Worm (Caenorhabditis elegans) whole organism, L2 larva: ENCODE results near the gene pap-2.
A peak's percentile ranks its signal among the peaks of the same experiment; 100 is the strongest.

Experiments
- C34F6.9 ChIP-seq: fragments of 150-350 bp; optimal IDR thresholded peaks from 2 replicates; lab custom pipeline; 2014; ENCODE audit warnings: missing biosample characterization, missing genetic modification characterization
- F13H6.1 ChIP-seq: sonication (generic microtip); optimal IDR thresholded peaks from 2 replicates; lab custom pipeline; 2016; ENCODE audit warnings: missing genetic modification characterization, missing compliant biosample characterization
- R02D3.7 ChIP-seq: fragments of 150-350 bp; optimal IDR thresholded peaks from 2 replicates; lab custom pipeline; 2014; ENCODE audit warnings: missing biosample characterization, missing genetic modification characterization
- Y55F3AM.14 ChIP-seq: fragments of 200-800 bp; sonication (Bioruptor generic); optimal IDR thresholded peaks from 2 replicates; lab custom pipeline; 2018; ENCODE audit warnings: mild to moderate bottlenecking, missing genetic modification characterization, missing compliant biosample characterization
- ZK546.5 ChIP-seq: sonication (generic microtip); optimal IDR thresholded peaks from 2 replicates; lab custom pipeline; 2017; ENCODE audit warnings: missing biosample characterization, missing genetic modification characterization
- alr-1 ChIP-seq: fragments of 150-350 bp; optimal IDR thresholded peaks from 2 replicates; lab custom pipeline; 2014; ENCODE audit warnings: missing biosample characterization, missing genetic modification characterization
- aly-2 ChIP-seq: fragments of 150-350 bp; optimal IDR thresholded peaks from 2 replicates; lab custom pipeline; 2014; ENCODE audit warnings: missing biosample characterization, missing genetic modification characterization
- blmp-1 ChIP-seq: sonication (generic microtip); optimal IDR thresholded peaks from 2 replicates; lab custom pipeline; 2017; ENCODE audit warnings: missing genetic modification characterization, mild to moderate bottlenecking, missing compliant biosample characterization, antibody characterized with exemption, moderate library complexity; ENCODE audit not compliant: insufficient read depth
- ceh-16 ChIP-seq: fragments of 150-350 bp; optimal IDR thresholded peaks from 2 replicates; lab custom pipeline; 2014; ENCODE audit warnings: missing biosample characterization, missing genetic modification characterization
- ceh-82 ChIP-seq: fragments of 150-350 bp; optimal IDR thresholded peaks from 2 replicates; lab custom pipeline; 2014; ENCODE audit warnings: missing biosample characterization, missing genetic modification characterization
- crh-2 ChIP-seq: sonication (generic microtip); optimal IDR thresholded peaks from 2 replicates; lab custom pipeline; 2017; ENCODE audit warnings: missing biosample characterization, missing genetic modification characterization
- dmd-4 ChIP-seq: sonication (generic microtip); optimal IDR thresholded peaks from 2 replicates; lab custom pipeline; 2017; ENCODE audit warnings: missing biosample characterization, missing genetic modification characterization
- egl-27 ChIP-seq: sonication (generic microtip); optimal IDR thresholded peaks from 3 replicates; lab custom pipeline; 2017; ENCODE audit warnings: missing biosample characterization, missing genetic modification reagents, missing genetic modification characterization
- elt-1 ChIP-seq: fragments of 150-350 bp; optimal IDR thresholded peaks from 2 replicates; lab custom pipeline; 2014; ENCODE audit warnings: missing biosample characterization, missing genetic modification characterization
- elt-3 ChIP-seq: sonication (generic microtip); optimal IDR thresholded peaks from 2 replicates; lab custom pipeline; 2017; ENCODE audit warnings: missing biosample characterization, missing genetic modification characterization
- fos-1 ChIP-seq: fragments of 150-350 bp; optimal IDR thresholded peaks from 2 replicates; lab custom pipeline; 2014; ENCODE audit warnings: missing biosample characterization, missing genetic modification characterization
- gmeb-1 ChIP-seq: fragments of 150-350 bp; optimal IDR thresholded peaks from 2 replicates; lab custom pipeline; 2014; ENCODE audit warnings: missing biosample characterization, missing genetic modification characterization
- lin-13 ChIP-seq: fragments of 150-350 bp; optimal IDR thresholded peaks from 2 replicates; lab custom pipeline; 2014; ENCODE audit warnings: missing biosample characterization, missing genetic modification reagents, missing genetic modification characterization
- lin-39 ChIP-seq: fragments of 150-350 bp; optimal IDR thresholded peaks from 2 replicates; lab custom pipeline; 2014; ENCODE audit warnings: missing biosample characterization, missing genetic modification reagents, missing genetic modification characterization
- lsy-2 ChIP-seq, 2 experiments: fragments of 150-350 bp in 1 of 2; sonication (generic microtip) in 1 of 2; optimal IDR thresholded peaks; 2 replicates each; lab custom pipeline; 2014 to 2017; ENCODE audit warnings: missing biosample characterization in 2 of 2, missing genetic modification characterization in 2 of 2
- mab-5 ChIP-seq: fragments of 150-350 bp; optimal IDR thresholded peaks from 2 replicates; lab custom pipeline; 2014; ENCODE audit warnings: missing biosample characterization, missing genetic modification characterization
- mbf-1 ChIP-seq: sonication (generic microtip); optimal IDR thresholded peaks from 2 replicates; lab custom pipeline; 2017; ENCODE audit warnings: missing biosample characterization, missing genetic modification characterization
- mdl-1 ChIP-seq, 2 experiments: fragments of 150-350 bp in 1 of 2; sonication (generic microtip) in 1 of 2; optimal IDR thresholded peaks; 2 replicates each; lab custom pipeline; 2017; ENCODE audit warnings: missing biosample characterization in 2 of 2, missing genetic modification characterization in 2 of 2
- nhr-12 ChIP-seq: fragments of 150-350 bp; optimal IDR thresholded peaks from 2 replicates; lab custom pipeline; 2014; ENCODE audit warnings: missing biosample characterization, missing genetic modification characterization
- nhr-129 ChIP-seq: fragments of 150-350 bp; optimal IDR thresholded peaks from 2 replicates; lab custom pipeline; 2014; ENCODE audit warnings: missing biosample characterization, missing genetic modification characterization
- nhr-21 ChIP-seq: fragments of 150-350 bp; optimal IDR thresholded peaks from 2 replicates; lab custom pipeline; 2014; ENCODE audit warnings: missing biosample characterization, missing genetic modification characterization
- nhr-23 ChIP-seq: fragments of 150-350 bp; optimal IDR thresholded peaks from 2 replicates; lab custom pipeline; 2014; ENCODE audit warnings: missing biosample characterization, missing genetic modification reagents, missing genetic modification characterization
- nhr-25 ChIP-seq: fragments of 150-350 bp; sonication (generic microtip); optimal IDR thresholded peaks from 3 replicates; lab custom pipeline; 2014; ENCODE audit warnings: missing biosample characterization, missing genetic modification characterization
- nhr-6 ChIP-seq: fragments of 150-350 bp; optimal IDR thresholded peaks from 2 replicates; lab custom pipeline; 2014; ENCODE audit warnings: missing biosample characterization, missing genetic modification characterization
- nhr-77 ChIP-seq: fragments of 150-350 bp; optimal IDR thresholded peaks from 2 replicates; lab custom pipeline; 2014; ENCODE audit warnings: missing biosample characterization, missing genetic modification characterization
- peb-1 ChIP-seq: fragments of 150-350 bp; optimal IDR thresholded peaks from 2 replicates; lab custom pipeline; 2014; ENCODE audit warnings: missing biosample characterization, missing genetic modification characterization
- sem-4 ChIP-seq: fragments of 150-350 bp; optimal IDR thresholded peaks from 2 replicates; lab custom pipeline; 2014; ENCODE audit warnings: missing biosample characterization, missing genetic modification reagents, missing genetic modification characterization
- skn-1 ChIP-seq: sonication (generic microtip); optimal IDR thresholded peaks from 2 replicates; lab custom pipeline; 2017; ENCODE audit warnings: missing biosample characterization, missing genetic modification characterization
- sma-3 ChIP-seq: sonication (generic microtip); optimal IDR thresholded peaks from 2 replicates; lab custom pipeline; 2016; ENCODE audit warnings: missing genetic modification reagents, missing genetic modification characterization, missing compliant biosample characterization
- sma-9 ChIP-seq, 2 experiments: fragments of 150-350 bp in 1 of 2; sonication (generic microtip) in 1 of 2; optimal IDR thresholded peaks; 2 replicates each; lab custom pipeline; 2014 to 2016; ENCODE audit warnings: missing genetic modification characterization in 2 of 2, mild to moderate bottlenecking in 1 of 2, missing biosample characterization in 1 of 2, missing compliant biosample characterization in 1 of 2, missing genetic modification reagents in 1 of 2, moderate library complexity in 1 of 2
- unc-39 ChIP-seq: fragments of 150-350 bp; optimal IDR thresholded peaks from 2 replicates; lab custom pipeline; 2014; ENCODE audit warnings: missing biosample characterization, missing genetic modification characterization
- unc-55 ChIP-seq: fragments of 150-350 bp; sonication (generic microtip); optimal IDR thresholded peaks from 3 replicates; lab custom pipeline; 2014; ENCODE audit warnings: missing biosample characterization, missing genetic modification reagents, missing genetic modification characterization
- unc-62 ChIP-seq: fragments of 150-350 bp; optimal IDR thresholded peaks from 2 replicates; lab custom pipeline; 2014; ENCODE audit warnings: missing biosample characterization, missing genetic modification reagents, missing genetic modification characterization
- zag-1 ChIP-seq: fragments of 150-350 bp; optimal IDR thresholded peaks from 2 replicates; lab custom pipeline; 2014; ENCODE audit warnings: missing biosample characterization, missing genetic modification characterization
- ztf-11 ChIP-seq: sonication (generic microtip); optimal IDR thresholded peaks from 2 replicates; lab custom pipeline; 2017; ENCODE audit warnings: missing biosample characterization, missing genetic modification characterization
- ztf-4 ChIP-seq: fragments of 150-350 bp; optimal IDR thresholded peaks from 2 replicates; lab custom pipeline; 2014; ENCODE audit warnings: missing biosample characterization, missing genetic modification characterization

pap-2 gene

ce11 chrII:9651700-9652099 lies 42.5 kb upstream of the pap-2 start, which contains the start of gene ZK1307.4:
Gene ZK1307.4, minus strand, starts transcription at chrII:9651800.
- TF ChIP-seq dmd-4 (tag; lab: Kevin White, UChicago) (no peak), gmeb-1 (tag; lab: Kevin White, UChicago) (no peak), nhr-12 (tag; lab: Kevin White, UChicago) (no peak), mab-5 (no peak), ceh-16 (tag; lab: Kevin White, UChicago) (no peak), lsy-2 (tag; optimal IDR thresholded peaks at IDR 0.05; lab: Kevin White, UChicago) (no peak), nhr-77 (no peak)

- TF ChIP-seq fos-1 (tag; lab: Kevin White, UChicago) (no peak), nhr-6 (tag; lab: Kevin White, UChicago) (no peak), dmd-4 (tag; lab: Kevin White, UChicago) (no peak), elt-1 (tag; lab: Kevin White, UChicago) (no peak), nhr-129 (tag; lab: Kevin White, UChicago) (no peak), ZK546.5 (tag; lab: Kevin White, UChicago) (no peak), ztf-11 (no peak), mbf-1 (no peak), sma-9 (GFP tag; optimal IDR thresholded peaks at IDR 0.05; lab: Kevin White, UChicago) (no peak), sma-9 (tag; optimal IDR thresholded peaks at IDR 0.05; lab: Kevin White, UChicago) (no peak), F13H6.1 (no peak), nhr-25 (tag; lab: Kevin White, UChicago) (no peak), nhr-77 (no peak), unc-39 (tag; lab: Kevin White, UChicago) (no peak), nhr-12 (tag; lab: Kevin White, UChicago) (no peak), nhr-23 (no peak), mdl-1 (tag; optimal IDR thresholded peaks at IDR 0.05; lab: Kevin White, UChicago) (no peak), blmp-1 (tag; lab: Kevin White, UChicago) (no peak), R02D3.7 (tag; lab: Kevin White, UChicago) (no peak), sma-3 (GFP tag; lab: Kevin White, UChicago) (no peak), unc-62 (GFP tag; lab: Kevin White, UChicago) (no peak)
Measured at ce11 chrII:9649191-9649590, 40.0 kb upstream of the pap-2 start, which contains the start of gene ZK1307.9. Gene ZK1307.9, plus strand, starts transcription at chrII:9649491.

- TF ChIP-seq gmeb-1 (tag; lab: Kevin White, UChicago) (no peak), skn-1 (no peak), peb-1 (no peak), mab-5 (no peak), lin-39 (tag; lab: Kevin White, UChicago) (no peak), Y55F3AM.14 (GFP tag; lab: Kevin White, UChicago) (no peak), ztf-4 (tag; lab: Kevin White, UChicago) (no peak), ZK546.5 (tag; lab: Kevin White, UChicago) (no peak), nhr-77 (no peak), mbf-1 (no peak), nhr-12 (tag; lab: Kevin White, UChicago) (no peak), nhr-25 (tag; lab: Kevin White, UChicago) (no peak), elt-1 (tag; lab: Kevin White, UChicago) (no peak), aly-2 (no peak), ztf-11 (no peak), alr-1 (tag; lab: Kevin White, UChicago) (no peak), egl-27 (tag; lab: Kevin White, UChicago) (no peak), nhr-6 (tag; lab: Kevin White, UChicago) (no peak), sem-4 (tag; lab: Kevin White, UChicago) (no peak), sma-9 (GFP tag; optimal IDR thresholded peaks at IDR 0.05; lab: Kevin White, UChicago) (peak; percentile 32), sma-9 (tag; optimal IDR thresholded peaks at IDR 0.05; lab: Kevin White, UChicago) (no peak), unc-55 (GFP tag; lab: Kevin White, UChicago) (peak; percentile 33), C34F6.9 (tag; lab: Kevin White, UChicago) (peak; percentile 82), nhr-21 (tag; lab: Kevin White, UChicago) (no peak), zag-1 (tag; lab: Kevin White, UChicago) (no peak), nhr-129 (tag; lab: Kevin White, UChicago) (peak; percentile 27), ceh-82 (tag; lab: Kevin White, UChicago) (no peak), ceh-16 (tag; lab: Kevin White, UChicago) (no peak), blmp-1 (tag; lab: Kevin White, UChicago) (no peak), crh-2 (tag; lab: Kevin White, UChicago) (peak; percentile 21), lin-13 (GFP tag; lab: Kevin White, UChicago) (no peak), elt-3 (tag; lab: Kevin White, UChicago) (no peak), unc-62 (GFP tag; lab: Kevin White, UChicago) (no peak), lsy-2 (tag; optimal IDR thresholded peaks at IDR 0.05; lab: Kevin White, UChicago) (peak in 1 of 2 experiments; percentile 34), fos-1 (tag; lab: Kevin White, UChicago) (peak; percentile 16), R02D3.7 (tag; lab: Kevin White, UChicago) (no peak)
Measured at ce11 chrII:9646928-9647838, 38.0 kb upstream of the pap-2 start, which contains the start of gene sqv-8. Gene sqv-8, plus strand, starts transcription at chrII:9646978.
